Fruit fly (Drosophila melanogaster) whole organism, embryonic: ENCODE data around the gene mas.
A peak's percentile ranks its signal among the peaks of the same experiment; 100 is the strongest.

Experiments
- Abd-B ChIP-seq: fragments of 200-800 bp; sonication (Bioruptor generic); optimal IDR thresholded peaks from 2 replicates; lab custom pipeline; 2018; ENCODE audit warnings: missing biosample characterization, mild to moderate bottlenecking, missing genetic modification characterization, moderate library complexity
- Adf1 ChIP-seq: fragments of 200-800 bp; sonication (Bioruptor generic); IDR thresholded peaks from 2 replicates; pipeline ENCODE4 v1.3.6; 2022; ENCODE audit warnings: missing biosample characterization, missing genetic modification characterization
- BEAF-32 ChIP-seq: fragments of 200-800 bp; sonication (Bioruptor generic); optimal IDR thresholded peaks from 3 replicates; lab custom pipeline; 2017; ENCODE audit warnings: missing biosample characterization, missing genetic modification characterization, mild to moderate bottlenecking, moderate library complexity, missing genetic modification reagents
- CG1024 ChIP-seq: fragments of 200-800 bp; sonication (Bioruptor generic); IDR thresholded peaks from 2 replicates; pipeline ENCODE4 v1.3.6; 2022; ENCODE audit warnings: missing biosample characterization, missing genetic modification characterization
- CG11696 ChIP-seq: fragments of 200-800 bp; sonication (Bioruptor generic); IDR thresholded peaks from 2 replicates; pipeline ENCODE4 v1.3.6; 2022; ENCODE audit warnings: missing biosample characterization, missing genetic modification characterization
- CG12659 ChIP-seq: fragments of 200-800 bp; sonication (Bioruptor generic); optimal IDR thresholded peaks from 3 replicates; lab custom pipeline; 2017; ENCODE audit warnings: mild to moderate bottlenecking, missing biosample characterization, missing genetic modification reagents, missing genetic modification characterization
- CG12942 ChIP-seq: fragments of 200-800 bp; sonication (Bioruptor generic); optimal IDR thresholded peaks from 3 replicates; lab custom pipeline; 2016; ENCODE audit warnings: missing biosample characterization, missing genetic modification characterization
- CG13424 ChIP-seq: fragments of 200-800 bp; sonication (Bioruptor generic); optimal IDR thresholded peaks from 2 replicates; lab custom pipeline; 2019; ENCODE audit warnings: missing biosample characterization, mild to moderate bottlenecking, missing genetic modification characterization, moderate library complexity
- CG14441 ChIP-seq: fragments of 200-800 bp; sonication (Bioruptor generic); IDR thresholded peaks from 2 replicates; pipeline ENCODE4 v1.3.6; 2022; ENCODE audit warnings: missing biosample characterization, missing genetic modification characterization
- CG18262 ChIP-seq: fragments of 200-800 bp; optimal IDR thresholded peaks from 3 replicates; lab custom pipeline; 2019; ENCODE audit warnings: missing biosample characterization, mild to moderate bottlenecking, missing genetic modification characterization, moderate library complexity
- CG2116 ChIP-seq: fragments of 200-800 bp; sonication (Bioruptor generic); optimal IDR thresholded peaks from 3 replicates; lab custom pipeline; 2018; ENCODE audit warnings: missing biosample characterization, mild to moderate bottlenecking, missing genetic modification characterization
- CG2875 ChIP-seq: fragments of 200-800 bp; sonication (Bioruptor generic); optimal IDR thresholded peaks from 2 replicates; lab custom pipeline; 2017; ENCODE audit warnings: missing biosample characterization, mild to moderate bottlenecking, missing genetic modification characterization, missing genetic modification reagents
- CG30403 ChIP-seq: fragments of 200-800 bp; sonication (Bioruptor generic); optimal IDR thresholded peaks from 3 replicates; lab custom pipeline; 2016; ENCODE audit warnings: missing biosample characterization, missing genetic modification characterization
- CG3281 ChIP-seq: fragments of 200-800 bp; sonication (Bioruptor generic); optimal IDR thresholded peaks from 3 replicates; lab custom pipeline; 2017; ENCODE audit warnings: missing biosample characterization, mild to moderate bottlenecking, missing genetic modification characterization
- CG3847 ChIP-seq: fragments of 200-800 bp; sonication (Bioruptor generic); IDR thresholded peaks from 2 replicates; pipeline ENCODE4 v1.3.6; 2022; ENCODE audit warnings: missing biosample characterization, missing genetic modification characterization
- CG7271 ChIP-seq: fragments of 200-800 bp; sonication (Bioruptor generic); optimal IDR thresholded peaks from 2 replicates; lab custom pipeline; 2018; ENCODE audit warnings: missing biosample characterization, mild to moderate bottlenecking, missing genetic modification characterization, moderate library complexity
- CG7928 ChIP-seq: fragments of 200-800 bp; sonication (Bioruptor generic); optimal IDR thresholded peaks from 2 replicates; lab custom pipeline; 2017; ENCODE audit warnings: missing biosample characterization, mild to moderate bottlenecking, missing genetic modification characterization
- CG8089 ChIP-seq: fragments of 200-800 bp; sonication (Bioruptor generic); optimal IDR thresholded peaks from 3 replicates; lab custom pipeline; 2016; ENCODE audit warnings: missing biosample characterization, missing genetic modification characterization
- CG8478 ChIP-seq: fragments of >200 bp; optimal IDR thresholded peaks from 2 replicates; lab custom pipeline; 2018
- CoRest ChIP-seq: fragments of 200-800 bp; sonication (Bioruptor generic); optimal IDR thresholded peaks from 3 replicates; lab custom pipeline; 2018; ENCODE audit warnings: missing biosample characterization, mild to moderate bottlenecking, missing genetic modification characterization, moderate library complexity
- Doc2 ChIP-seq: fragments of 200-800 bp; sonication (Bioruptor generic); IDR thresholded peaks from 2 replicates; pipeline ENCODE4 v1.3.6; 2022; ENCODE audit warnings: missing biosample characterization, missing genetic modification characterization
- Ets65A ChIP-seq: fragments of 200-800 bp; sonication (Bioruptor generic); peaks from one replicate; lab custom pipeline; 2016; ENCODE audit warnings: missing biosample characterization, missing genetic modification characterization
- Ets97D ChIP-seq: fragments of 200-800 bp; sonication (Bioruptor generic); optimal IDR thresholded peaks from 3 replicates; lab custom pipeline; 2016; ENCODE audit warnings: missing biosample characterization, missing genetic modification characterization
- Fer2 ChIP-seq: fragments of 200-800 bp; sonication (Bioruptor generic); optimal IDR thresholded peaks from 2 replicates; lab custom pipeline; 2018; ENCODE audit warnings: missing biosample characterization, mild to moderate bottlenecking, missing genetic modification characterization, moderate library complexity
- Fer3 ChIP-seq: fragments of 200-800 bp; sonication (Bioruptor generic); optimal IDR thresholded peaks from 2 replicates; lab custom pipeline; 2018; ENCODE audit warnings: missing biosample characterization, mild to moderate bottlenecking, missing genetic modification characterization, moderate library complexity
- HLH4C ChIP-seq: fragments of 200-800 bp; sonication (Bioruptor generic); IDR thresholded peaks from 3 replicates; pipeline ENCODE4 v1.3.6; 2022; ENCODE audit warnings: missing biosample characterization, missing genetic modification characterization; ENCODE audit not compliant: partially characterized antibody
- HmgZ ChIP-seq: fragments of 200-800 bp; sonication (Bioruptor generic); optimal IDR thresholded peaks from 2 replicates; lab custom pipeline; 2018; ENCODE audit warnings: missing biosample characterization, mild to moderate bottlenecking, missing genetic modification characterization
- Hr51 ChIP-seq, 2 experiments: fragments of 200-800 bp; sonication (Bioruptor generic); optimal IDR thresholded peaks; 2 replicates in 1 of 2; 3 replicates in 1 of 2; lab custom pipeline; 2016 to 2018; ENCODE audit warnings: missing biosample characterization in 2 of 2, missing genetic modification characterization in 2 of 2, mild to moderate bottlenecking in 1 of 2, moderate library complexity in 1 of 2
- Jarid2 ChIP-seq: fragments of 200-800 bp; sonication (Bioruptor generic); optimal IDR thresholded peaks from 3 replicates; lab custom pipeline; 2017; ENCODE audit warnings: mild to moderate bottlenecking, missing biosample characterization, missing genetic modification reagents, missing genetic modification characterization
- MESR4 ChIP-seq: fragments of 200-800 bp; sonication (Bioruptor generic); optimal IDR thresholded peaks from 2 replicates; lab custom pipeline; 2018; ENCODE audit warnings: missing biosample characterization, mild to moderate bottlenecking, missing genetic modification characterization, moderate library complexity
- Nf-YA ChIP-seq: fragments of 200-800 bp; sonication (Bioruptor generic); IDR thresholded peaks from 2 replicates; pipeline ENCODE4 v1.3.6; 2022; ENCODE audit warnings: missing biosample characterization, missing genetic modification characterization
- Ptx1 ChIP-seq: fragments of 200-800 bp; sonication (Bioruptor generic); IDR thresholded peaks from 2 replicates; pipeline ENCODE4 v1.3.6; 2022; ENCODE audit warnings: missing biosample characterization, missing genetic modification characterization
- Rfx ChIP-seq: fragments of 200-800 bp; sonication (Bioruptor generic); IDR thresholded peaks from 2 replicates; pipeline ENCODE4 v1.3.6; 2022; ENCODE audit warnings: missing biosample characterization, missing genetic modification characterization
- Vsx1 ChIP-seq: fragments of 200-800 bp; sonication (Bioruptor generic); optimal IDR thresholded peaks from 2 replicates; lab custom pipeline; 2017; ENCODE audit warnings: missing biosample characterization, mild to moderate bottlenecking, missing genetic modification characterization, missing genetic modification reagents
- da ChIP-seq: fragments of 200-800 bp; sonication (Bioruptor generic); optimal IDR thresholded peaks from 2 replicates; lab custom pipeline; 2016; ENCODE audit warnings: missing biosample characterization, missing genetic modification characterization
- dpn ChIP-seq, 2 experiments: fragments of 200-800 bp; sonication (Bioruptor generic); optimal IDR thresholded peaks; 3 replicates each; lab custom pipeline; 2016; ENCODE audit warnings: missing biosample characterization in 2 of 2, missing genetic modification characterization in 2 of 2
- exex ChIP-seq: fragments of 200-800 bp; sonication (Bioruptor generic); optimal IDR thresholded peaks from 4 replicates; lab custom pipeline; 2018; ENCODE audit warnings: missing biosample characterization, mild to moderate bottlenecking, missing genetic modification characterization, moderate library complexity
- gt ChIP-seq: fragments of 200-800 bp; sonication (Bioruptor generic); IDR thresholded peaks from 2 replicates; pipeline ENCODE4 v1.3.6; 2022; ENCODE audit warnings: missing biosample characterization, missing genetic modification characterization
- kni ChIP-seq: fragments of 200-800 bp; sonication (Bioruptor generic); optimal IDR thresholded peaks from 3 replicates; lab custom pipeline; 2017; ENCODE audit warnings: mild to moderate bottlenecking, missing biosample characterization, missing genetic modification reagents, missing genetic modification characterization
- odd ChIP-seq: fragments of 200-800 bp; sonication (Bioruptor generic); optimal IDR thresholded peaks from 2 replicates; lab custom pipeline; 2017; ENCODE audit warnings: missing biosample characterization, mild to moderate bottlenecking, missing genetic modification characterization
- phol ChIP-seq: fragments of 200-800 bp; sonication (Bioruptor generic); optimal IDR thresholded peaks from 3 replicates; lab custom pipeline; 2018; ENCODE audit warnings: missing biosample characterization, mild to moderate bottlenecking, missing genetic modification characterization, moderate library complexity
- pzg ChIP-seq: fragments of 200-800 bp; sonication (Bioruptor generic); optimal IDR thresholded peaks from 3 replicates; lab custom pipeline; 2018; ENCODE audit warnings: missing biosample characterization, mild to moderate bottlenecking, missing genetic modification characterization, moderate library complexity
- sd ChIP-seq: fragments of 200-800 bp; sonication (Bioruptor generic); optimal IDR thresholded peaks from 3 replicates; lab custom pipeline; 2018; ENCODE audit warnings: missing biosample characterization, mild to moderate bottlenecking, missing genetic modification characterization, moderate library complexity
- stwl ChIP-seq: fragments of 200-800 bp; sonication (Bioruptor generic); optimal IDR thresholded peaks from 3 replicates; lab custom pipeline; 2018; ENCODE audit warnings: missing biosample characterization, mild to moderate bottlenecking, missing genetic modification characterization, moderate library complexity
- trem ChIP-seq: fragments of 200-800 bp; optimal IDR thresholded peaks from 3 replicates; lab custom pipeline; 2019; ENCODE audit warnings: missing biosample characterization, mild to moderate bottlenecking, missing genetic modification characterization, moderate library complexity
- ttk ChIP-seq: fragments of 200-800 bp; sonication (Bioruptor generic); IDR thresholded peaks from 2 replicates; pipeline ENCODE4 v2.1.2; 2022; ENCODE audit warnings: missing biosample characterization, missing genetic modification characterization
- unc-4 ChIP-seq: fragments of 200-800 bp; sonication (Bioruptor generic); IDR thresholded peaks from 2 replicates; pipeline ENCODE4 v1.3.6; 2022; ENCODE audit warnings: missing biosample characterization, missing genetic modification characterization; ENCODE audit not compliant: partially characterized antibody
- usp ChIP-seq: fragments of >200 bp; optimal IDR thresholded peaks from 2 replicates; lab custom pipeline; 2017; ENCODE audit warnings: missing biosample characterization, missing genetic modification characterization
- wdn ChIP-seq: fragments of 200-800 bp; sonication (Bioruptor generic); IDR thresholded peaks from 2 replicates; pipeline ENCODE4 v1.3.6; 2022; ENCODE audit warnings: missing biosample characterization, missing genetic modification characterization

The mas gene

dm6 chr3L:4169957-4170651 lies 2.8 kb upstream of the mas start, which contains the start of gene Ero1L (continued):
- TF ChIP-seq CG1024 (GFP tag; lab: Robert Waterston, UW) (no peak), Doc2 (GFP tag; lab: Robert Waterston, UW) (no peak), HmgZ (tag; lab: Kevin White, UChicago) (peak; percentile 2), Rfx (GFP tag; lab: Robert Waterston, UW) (peak; percentile 38), CG3281 (peak; percentile 5), trem (tag; lab: Kevin White, UChicago) (peak; percentile 66), Ets97D (GFP tag; lab: Kevin White, UChicago) (peak; percentile 29), HLH4C (GFP tag; lab: Robert Waterston, UW) (0 out of 3 replicates have a peak, but pooled peaks have one; percentile 11), Adf1 (GFP tag; lab: Robert Waterston, UW) (peak; percentile 43; the same call in 1 of the 2 replicates), Jarid2 (GFP tag; lab: Kevin White, UChicago) (no peak), stwl (tag; lab: Kevin White, UChicago) (peak; percentile 65), unc-4 (GFP tag; lab: Robert Waterston, UW) (no peak), pzg (GFP tag; lab: Kevin White, UChicago) (peak; percentile 63), CG2116 (GFP tag; lab: Kevin White, UChicago) (peak; percentile 62), CG3847 (GFP tag; lab: Robert Waterston, UW) (peak; percentile 54), BEAF-32 (peak; percentile 40), phol (tag; lab: Kevin White, UChicago) (peak; percentile 85), CG14441 (GFP tag; lab: Robert Waterston, UW) (0 out of 2 replicates have a peak, but pooled peaks have one; percentile 31), dpn (GFP tag; optimal IDR thresholded peaks at IDR 0.05; lab: Kevin White, UChicago) (no peak), Vsx1 (GFP tag; lab: Kevin White, UChicago) (no peak), CG30403 (GFP tag; lab: Kevin White, UChicago) (peak; percentile 16), sd (tag; lab: Kevin White, UChicago) (no peak), CG8478 (lab: Kevin White, UChicago) (no peak), odd (GFP tag; lab: Kevin White, UChicago) (no peak), CG2875 (GFP tag; lab: Kevin White, UChicago) (no peak), CG7928 (peak; percentile 98), CG13424 (tag; lab: Kevin White, UChicago) (no peak), exex (tag; lab: Kevin White, UChicago) (no peak), CG11696 (GFP tag; lab: Robert Waterston, UW) (peak; percentile 92), ttk (GFP tag; lab: Robert Waterston, UW) (no peak), Nf-YA (0 out of 2 replicates have a peak, but pooled peaks have one; percentile 8), CG8089 (GFP tag; lab: Kevin White, UChicago) (no peak), CG18262 (tag; lab: Kevin White, UChicago) (peak; percentile 55), usp (GFP tag; lab: Kevin White, UChicago) (no peak), kni (GFP tag; lab: Kevin White, UChicago) (peak; percentile 3), Ets65A (GFP tag; lab: Kevin White, UChicago) (peak; percentile 30), CG12942 (no peak), Fer2 (tag; lab: Kevin White, UChicago) (peak; percentile 10), Fer3 (tag; lab: Kevin White, UChicago) (peak; percentile 38), MESR4 (GFP tag; lab: Kevin White, UChicago) (peak; percentile 97), gt (GFP tag; lab: Robert Waterston, UW) (no peak), wdn (GFP tag; lab: Robert Waterston, UW) (0 out of 2 replicates have a peak, but pooled peaks have one; percentile 42), Ptx1 (GFP tag; lab: Robert Waterston, UW) (no peak; the same call in 1 of the 2 replicates), Hr51 (GFP tag; optimal IDR thresholded peaks at IDR 0.05; lab: Kevin White, UChicago) (peak in 1 of 2 experiments; percentile 54), CG12659 (GFP tag; lab: Kevin White, UChicago) (peak; percentile 67), CG7271 (tag; lab: Kevin White, UChicago) (peak; percentile 33), Abd-B (GFP tag; lab: Kevin White, UChicago) (peak; percentile 51), CoRest (tag; lab: Kevin White, UChicago) (peak; percentile 69), da (GFP tag; lab: Kevin White, UChicago) (no peak)
